Worm (Caenorhabditis elegans): ENCODE measurements around the gene ZC518.8.

DNA sequence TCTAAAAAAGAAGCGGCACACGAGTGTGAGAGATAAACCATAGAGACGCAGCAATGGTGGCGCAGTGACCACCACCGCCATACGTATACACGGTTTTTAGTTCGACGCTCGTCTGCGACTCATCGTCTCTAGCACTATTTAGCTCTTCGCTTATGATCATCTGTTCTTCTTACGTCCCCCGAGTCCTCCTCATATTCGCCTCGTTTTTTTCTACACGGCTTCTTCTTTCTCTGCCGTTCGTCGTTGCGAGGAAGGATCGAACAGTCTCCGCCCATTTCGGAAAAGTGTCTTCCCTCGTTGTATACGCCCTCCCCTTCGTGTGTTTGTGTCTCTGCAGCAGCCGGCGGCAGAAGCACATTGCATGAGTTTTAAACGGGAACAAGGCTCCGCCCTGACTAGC lies 3.3 kb upstream of the ZC518.8 start:
- TF ChIP-seq ZK546.5 (tag; optimal IDR thresholded peaks at IDR 0.05) (no peak), nhr-25 (tag; optimal IDR thresholded peaks at IDR 0.05) (no peak), jun-1 (tag; optimal IDR thresholded peaks at IDR 0.05) (no peak), aly-2 (tag; optimal IDR thresholded peaks at IDR 0.05) (no peak), nhr-77 (tag; optimal IDR thresholded peaks at IDR 0.05) (no peak)

Measured in whole organism, L3 larva.